Fruit fly (Drosophila melanogaster) S2 (cell line): Measurements from ENCODE around the gene CG11857.

ENCODE experiments used
- CG8478 ChIP-seq: fragments of >200 bp; optimal IDR thresholded peaks from 2 replicates; lab custom pipeline; 2018
- CTCF ChIP-seq, 2 experiments: fragments of >200 bp; optimal IDR thresholded peaks; 2 replicates each; lab custom pipeline; 2018

CG11857 gene

dm6 chr3R:25258628-25259240, at the start of gene CG11857:
CG11857 (plus strand) TSS chr3R:25258898.
- no peak for TF ChIP-seq CG8478 (lab: Kevin White, UChicago)
- TF ChIP-seq CTCF (optimal IDR thresholded peaks at IDR 0.05; lab: Kevin White, UChicago), result peak; percentile 7 to 17

- TF ChIP-seq CTCF (optimal IDR thresholded peaks at IDR 0.05; lab: Kevin White, UChicago), result no peak
- TF ChIP-seq CG8478 (lab: Kevin White, UChicago), result no peak
Measured at dm6 chr3R:25209207-25209606, 49.5 kb upstream of the CG11857 start.

- no peak for TF ChIP-seq CTCF (optimal IDR thresholded peaks at IDR 0.05; lab: Kevin White, UChicago)
- TF ChIP-seq CG8478 (lab: Kevin White, UChicago), result no peak
Measured at dm6 chr3R:25215123-25215522, 43.6 kb upstream of the CG11857 start, which contains the start of gene Saysd1. Saysd1 (minus strand) TSS chr3R:25215188.

dm6 chr3R:25215997-25216396, 42.7 kb upstream of the CG11857 start, which contains the start of gene CG31106:
CG31106 (plus strand) TSS chr3R:25216297.
- TF ChIP-seq CG8478 (lab: Kevin White, UChicago) (no peak), CTCF (optimal IDR thresholded peaks at IDR 0.05; lab: Kevin White, UChicago) (no peak)

dm6 chr3R:25219018-25219417, 39.7 kb upstream of the CG11857 start, which contains the start of gene CG31103:
CG31103 (plus strand) TSS chr3R:25219318.
- TF ChIP-seq CG8478 (lab: Kevin White, UChicago) (no peak), CTCF (optimal IDR thresholded peaks at IDR 0.05; lab: Kevin White, UChicago) (no peak)

dm6 chr3R:25221203-25221807, 37.4 kb upstream of the CG11857 start, which contains the start of gene Alg9:
Alg9 (plus strand) TSS chr3R:25221589.
- TF ChIP-seq CTCF (optimal IDR thresholded peaks at IDR 0.05; lab: Kevin White, UChicago) (peak in 1 of 2 experiments; percentile 2), CG8478 (lab: Kevin White, UChicago) (no peak)

- TF ChIP-seq CG8478 (lab: Kevin White, UChicago), result no peak
- TF ChIP-seq CTCF (optimal IDR thresholded peaks at IDR 0.05; lab: Kevin White, UChicago), result no peak
Measured at dm6 chr3R:25225483-25225882, 33.2 kb upstream of the CG11857 start.

dm6 chr3R:25232271-25232989, 26.3 kb upstream of the CG11857 start, which contains the start of gene Cad96Cb:
Cad96Cb (minus strand) TSS chr3R:25232321.
- no peak for TF ChIP-seq CG8478 (lab: Kevin White, UChicago)

dm6 chr3R:25235362-25235761, 23.3 kb upstream of the CG11857 start, which contains the start of gene Sil1:
Sil1 (minus strand) TSS chr3R:25235529.
- TF ChIP-seq CTCF (optimal IDR thresholded peaks at IDR 0.05; lab: Kevin White, UChicago) (peak in 1 of 2 experiments; percentile 8), CG8478 (lab: Kevin White, UChicago) (no peak)

dm6 chr3R:25236121-25236520, 22.6 kb upstream of the CG11857 start:
- TF ChIP-seq CTCF (optimal IDR thresholded peaks at IDR 0.05; lab: Kevin White, UChicago), result no peak
- TF ChIP-seq CG8478 (lab: Kevin White, UChicago), result no peak

- no peak for TF ChIP-seq CTCF (optimal IDR thresholded peaks at IDR 0.05; lab: Kevin White, UChicago)
- no peak for TF ChIP-seq CG8478 (lab: Kevin White, UChicago)
Measured at dm6 chr3R:25237314-25237713, 21.4 kb upstream of the CG11857 start, which contains the start of gene Jhbp7. Jhbp7 (plus strand) TSS chr3R:25237614.

dm6 chr3R:25238771-25239700, 19.7 kb upstream of the CG11857 start:
- TF ChIP-seq CG8478 (lab: Kevin White, UChicago) (no peak), CTCF (optimal IDR thresholded peaks at IDR 0.05; lab: Kevin White, UChicago) (no peak)

- TF ChIP-seq CTCF (optimal IDR thresholded peaks at IDR 0.05; lab: Kevin White, UChicago), result no peak
- TF ChIP-seq CG8478 (lab: Kevin White, UChicago), result no peak
Measured at dm6 chr3R:25239880-25240279, 18.8 kb upstream of the CG11857 start, which contains the start of gene to. to (plus strand) TSS chr3R:25240180.
